Fruit fly (Drosophila melanogaster): ENCODE measurements around the gene Ada1-1.
"Not testable (repeated sequence)": the region's sequence is repeated elsewhere in the genome, so short reads cannot be mapped to it uniquely, and the experiment has no call there.

The Ada1-1 gene

dm6 chr2L:11976955-11977354 is 19.7 kb upstream of the Ada1-1 start:
- TF ChIP-seq CG17801 (GFP tag; optimal IDR thresholded peaks at IDR 0.05; ENCODE audit: partially characterized antibody): no peak

dm6 chr2L:11977721-11978120 is 18.9 kb upstream of the Ada1-1 start:
- no peak for TF ChIP-seq CG17801 (GFP tag; optimal IDR thresholded peaks at IDR 0.05; ENCODE audit: partially characterized antibody)

- TF ChIP-seq CG17801 (GFP tag; optimal IDR thresholded peaks at IDR 0.05; ENCODE audit: partially characterized antibody): no peak
Measured at dm6 chr2L:11980075-11980474, 16.5 kb upstream of the Ada1-1 start.

- no peak for TF ChIP-seq CG17801 (GFP tag; optimal IDR thresholded peaks at IDR 0.05; ENCODE audit: partially characterized antibody)
Measured at dm6 chr2L:11981210-11981609, 15.4 kb upstream of the Ada1-1 start, which contains the start of gene CG16965. TSS of gene CG16965 (plus strand) at chr2L:11981591.

dm6 chr2L:11987945-11988344 is 8.7 kb upstream of the Ada1-1 start, which contains the start of the genes CG6686 and CG34163:
TSS of gene CG6686 (minus strand) at chr2L:11988039.
TSS of gene CG34163 (plus strand) at chr2L:11988270.
- peak; percentile 2 for TF ChIP-seq CG17801 (GFP tag; optimal IDR thresholded peaks at IDR 0.05; ENCODE audit: partially characterized antibody)

dm6 chr2L:11989210-11989609 is 7.4 kb upstream of the Ada1-1 start:
- TF ChIP-seq CG17801 (GFP tag; optimal IDR thresholded peaks at IDR 0.05; ENCODE audit: partially characterized antibody): no peak

- no peak for TF ChIP-seq CG17801 (GFP tag; optimal IDR thresholded peaks at IDR 0.05; ENCODE audit: partially characterized antibody)
Measured at dm6 chr2L:11989729-11990128, 6.9 kb upstream of the Ada1-1 start, which contains the start of the genes zuc and dgt2. TSS of gene zuc (minus strand) at chr2L:11989882. TSS of gene dgt2 (plus strand) at chr2L:11989936.

- TF ChIP-seq CG17801 (GFP tag; optimal IDR thresholded peaks at IDR 0.05; ENCODE audit: partially characterized antibody): no peak
Measured at dm6 chr2L:11990458-11991065, 6.0 kb upstream of the Ada1-1 start, which contains the start of gene escl. TSS of gene escl (plus strand) at chr2L:11990927.

- not testable (repeated sequence) for TF ChIP-seq CG17801 (GFP tag; optimal IDR thresholded peaks at IDR 0.05; ENCODE audit: partially characterized antibody)
Measured at dm6 chr2L:11992602-11993001, 4.0 kb upstream of the Ada1-1 start, which contains the start of gene Ada1-2. TSS of gene Ada1-2 (plus strand) at chr2L:11992902.

dm6 chr2L:11995332-11995790 is 1.2 kb upstream of the Ada1-1 start, which contains the start of the genes CG18789 and Qtzl:
TSS of gene CG18789 (minus strand) at chr2L:11995432.
TSS of gene Qtzl (plus strand) at chr2L:11995740.
- not testable (repeated sequence) for TF ChIP-seq CG17801 (GFP tag; optimal IDR thresholded peaks at IDR 0.05; ENCODE audit: partially characterized antibody)

dm6 chr2L:11999240-11999704 is 2.7 kb downstream of the Ada1-1 start, which contains the start of the genes CG18787 and Nfs1:
TSS of gene CG18787 (minus strand) at chr2L:11999340.
TSS of gene Nfs1 (plus strand) at chr2L:11999654.
- TF ChIP-seq CG17801 (GFP tag; optimal IDR thresholded peaks at IDR 0.05; ENCODE audit: partially characterized antibody): not testable (repeated sequence)

dm6 chr2L:12001132-12001531 is 4.5 kb downstream of the Ada1-1 start:
- TF ChIP-seq CG17801 (GFP tag; optimal IDR thresholded peaks at IDR 0.05; ENCODE audit: partially characterized antibody): no peak

- peak; percentile 44 for TF ChIP-seq CG17801 (GFP tag; optimal IDR thresholded peaks at IDR 0.05; ENCODE audit: partially characterized antibody)
Measured at dm6 chr2L:12002051-12002450, 5.4 kb downstream of the Ada1-1 start, which contains the start of gene Hacd1. TSS of gene Hacd1 (minus strand) at chr2L:12002266.

- no peak for TF ChIP-seq CG17801 (GFP tag; optimal IDR thresholded peaks at IDR 0.05; ENCODE audit: partially characterized antibody)
Measured at dm6 chr2L:12002922-12003791, 6.5 kb downstream of the Ada1-1 start.

dm6 chr2L:12003792-12004210 is 7.2 kb downstream of the Ada1-1 start:
- peak; percentile 22 for TF ChIP-seq CG17801 (GFP tag; optimal IDR thresholded peaks at IDR 0.05; ENCODE audit: partially characterized antibody)

Data from ovary, adult (tissue).